Fruit fly (Drosophila melanogaster): ENCODE data around the gene Shmt.

- no peak for TF ChIP-seq CTCF (optimal IDR thresholded peaks at IDR 0.05)
- TF ChIP-seq CG8478 (optimal IDR thresholded peaks at IDR 0.05) = no peak
Observed at dm6 chrX:5914992-5915751, 1.4 kb downstream of the Shmt start.
